Fruit fly (Drosophila melanogaster) whole organism, embryonic: ENCODE data around the gene CG14720.

ENCODE experiments used
- Aef1 ChIP-seq: fragments of 200-800 bp; sonication (Bioruptor generic); IDR thresholded peaks from 3 replicates; pipeline ENCODE4 v1.3.6; 2022; ENCODE audit warnings: missing biosample characterization, missing genetic modification characterization
- Awh ChIP-seq: fragments of 200-800 bp; sonication (Bioruptor generic); IDR thresholded peaks from 2 replicates; pipeline ENCODE4, ENCODE4 v1.3.6; 2022; ENCODE audit warnings: missing biosample characterization, missing genetic modification characterization
- Bteb2 ChIP-seq: fragments of 200-800 bp; sonication (Bioruptor generic); optimal IDR thresholded peaks from 2 replicates; lab custom pipeline; 2016; ENCODE audit warnings: missing biosample characterization, missing genetic modification characterization
- CG10267 ChIP-seq: fragments of 200-800 bp; sonication (Bioruptor generic); optimal IDR thresholded peaks from 2 replicates; lab custom pipeline; 2018; ENCODE audit warnings: missing biosample characterization, mild to moderate bottlenecking, missing genetic modification characterization, moderate library complexity
- CG10431 ChIP-seq: fragments of 200-800 bp; sonication (Bioruptor generic); optimal IDR thresholded peaks from 3 replicates; lab custom pipeline; 2018; ENCODE audit warnings: missing biosample characterization, mild to moderate bottlenecking, missing genetic modification characterization
- CG11398 ChIP-seq: fragments of 200-800 bp; sonication (Bioruptor generic); optimal IDR thresholded peaks from 2 replicates; lab custom pipeline; 2016; ENCODE audit warnings: missing biosample characterization, missing genetic modification characterization
- CG11696 ChIP-seq: fragments of 200-800 bp; sonication (Bioruptor generic); IDR thresholded peaks from 2 replicates; pipeline ENCODE4 v1.3.6; 2022; ENCODE audit warnings: missing biosample characterization, missing genetic modification characterization
- CG1529 ChIP-seq: fragments of 200-800 bp; sonication (Bioruptor generic); optimal IDR thresholded peaks from 3 replicates; lab custom pipeline; 2018; ENCODE audit warnings: missing biosample characterization, missing genetic modification characterization
- CG15479 ChIP-seq: fragments of 200-800 bp; sonication (Bioruptor generic); optimal IDR thresholded peaks from 3 replicates; lab custom pipeline; 2019; ENCODE audit warnings: missing biosample characterization, mild to moderate bottlenecking, missing genetic modification characterization, moderate library complexity
- CG17186 ChIP-seq: fragments of 200-800 bp; sonication (Bioruptor generic); optimal IDR thresholded peaks from 3 replicates; lab custom pipeline; 2017; ENCODE audit warnings: missing biosample characterization, missing genetic modification reagents, missing genetic modification characterization
- CG17802 ChIP-seq: fragments of 200-800 bp; sonication (Bioruptor generic); optimal IDR thresholded peaks from 2 replicates; lab custom pipeline; 2018; ENCODE audit warnings: missing biosample characterization, mild to moderate bottlenecking, missing genetic modification characterization, moderate library complexity
- CG2116 ChIP-seq: fragments of 200-800 bp; sonication (Bioruptor generic); optimal IDR thresholded peaks from 3 replicates; lab custom pipeline; 2018; ENCODE audit warnings: missing biosample characterization, mild to moderate bottlenecking, missing genetic modification characterization
- CG2202 ChIP-seq: fragments of 200-800 bp; sonication (Bioruptor generic); optimal IDR thresholded peaks from 2 replicates; lab custom pipeline; 2018; ENCODE audit warnings: missing biosample characterization, mild to moderate bottlenecking, missing genetic modification characterization
- CG34224 ChIP-seq: fragments of 200-800 bp; sonication (Bioruptor generic); IDR thresholded peaks from 3 replicates; pipeline ENCODE4 v1.3.6; 2022; ENCODE audit warnings: missing biosample characterization, missing genetic modification characterization; ENCODE audit not compliant: partially characterized antibody
- CG4282 ChIP-seq: fragments of 200-800 bp; sonication (Bioruptor generic); optimal IDR thresholded peaks from 2 replicates; lab custom pipeline; 2016; ENCODE audit warnings: missing biosample characterization, missing genetic modification characterization
- CG7745 ChIP-seq: fragments of 200-800 bp; sonication (Bioruptor generic); optimal IDR thresholded peaks from 2 replicates; lab custom pipeline; 2018; ENCODE audit warnings: missing biosample characterization, mild to moderate bottlenecking, missing genetic modification characterization, moderate library complexity
- CG8765 ChIP-seq: fragments of 200-800 bp; sonication (Bioruptor generic); IDR thresholded peaks from 2 replicates; pipeline ENCODE4 v1.3.6; 2022; ENCODE audit warnings: missing biosample characterization, missing genetic modification characterization
- CHES-1-like ChIP-seq: fragments of 200-800 bp; sonication (Bioruptor generic); optimal IDR thresholded peaks from 2 replicates; lab custom pipeline; 2016; ENCODE audit warnings: missing biosample characterization, missing genetic modification characterization
- D ChIP-seq, 2 experiments: fragments of 200-800 bp in 1 of 2; fragments of >200 bp in 1 of 2; sonication (Bioruptor generic) in 1 of 2; optimal IDR thresholded peaks; 2 replicates in 1 of 2; 3 replicates in 1 of 2; lab custom pipeline; 2017; ENCODE audit warnings: mild to moderate bottlenecking in 1 of 2, missing biosample characterization in 1 of 2, missing genetic modification characterization in 1 of 2, missing genetic modification reagents in 1 of 2
- Dfd ChIP-seq, 2 experiments: fragments of >200 bp; optimal IDR thresholded peaks; 2 replicates each; lab custom pipeline; 2017; ENCODE audit warnings: missing biosample characterization in 2 of 2, missing genetic modification characterization in 2 of 2
- H2.0 ChIP-seq: fragments of 200-800 bp; sonication (Bioruptor generic); IDR thresholded peaks from 2 replicates; pipeline ENCODE4 v1.3.6; 2022; ENCODE audit warnings: missing biosample characterization, missing genetic modification characterization
- Hey ChIP-seq: fragments of 200-800 bp; sonication (Bioruptor generic); optimal IDR thresholded peaks from 3 replicates; lab custom pipeline; 2018; ENCODE audit warnings: missing biosample characterization, mild to moderate bottlenecking, missing genetic modification characterization
- Hr51 ChIP-seq, 2 experiments: fragments of 200-800 bp; sonication (Bioruptor generic); optimal IDR thresholded peaks; 2 replicates in 1 of 2; 3 replicates in 1 of 2; lab custom pipeline; 2016 to 2018; ENCODE audit warnings: missing biosample characterization in 2 of 2, missing genetic modification characterization in 2 of 2, mild to moderate bottlenecking in 1 of 2, moderate library complexity in 1 of 2
- MBD-R2 ChIP-seq: fragments of 200-800 bp; sonication (Bioruptor generic); IDR thresholded peaks from 2 replicates; pipeline ENCODE4 v1.3.6; 2022; ENCODE audit warnings: missing biosample characterization, missing genetic modification characterization
- MTF-1 ChIP-seq: fragments of 200-800 bp; sonication (Bioruptor generic); optimal IDR thresholded peaks from 2 replicates; lab custom pipeline; 2018; ENCODE audit warnings: missing biosample characterization, mild to moderate bottlenecking, missing genetic modification characterization, borderline replicate concordance
- Mad ChIP-seq: fragments of 200-800 bp; sonication (Bioruptor generic); optimal IDR thresholded peaks from 2 replicates; lab custom pipeline; 2016; ENCODE audit warnings: missing biosample characterization, missing genetic modification characterization
- Myb ChIP-seq: fragments of 200-800 bp; sonication (Bioruptor generic); optimal IDR thresholded peaks from 2 replicates; lab custom pipeline; 2016; ENCODE audit warnings: missing biosample characterization, missing genetic modification characterization
- Nf-YB ChIP-seq: fragments of 200-800 bp; sonication (Bioruptor generic); optimal IDR thresholded peaks from 3 replicates; lab custom pipeline; 2019; ENCODE audit warnings: missing biosample characterization, mild to moderate bottlenecking, missing genetic modification characterization, moderate library complexity
- Opbp ChIP-seq: fragments of 200-800 bp; sonication (Bioruptor generic); IDR thresholded peaks from 3 replicates; pipeline ENCODE4 v1.3.6; 2022; ENCODE audit warnings: missing biosample characterization, missing genetic modification characterization; ENCODE audit not compliant: partially characterized antibody
- Side ChIP-seq: fragments of 200-800 bp; sonication (Bioruptor generic); optimal IDR thresholded peaks from 2 replicates; lab custom pipeline; 2016; ENCODE audit warnings: missing biosample characterization, missing genetic modification characterization
- Xbp1 ChIP-seq: fragments of 200-800 bp; sonication (Bioruptor generic); optimal IDR thresholded peaks from 3 replicates; lab custom pipeline; 2016; ENCODE audit warnings: missing biosample characterization, mild to moderate bottlenecking, missing genetic modification characterization
- Xrp1 ChIP-seq: fragments of 200-800 bp; sonication (Bioruptor generic); IDR thresholded peaks from 2 replicates; pipeline ENCODE4 v1.3.6; 2022; ENCODE audit warnings: missing biosample characterization, missing genetic modification characterization
- aop ChIP-seq: fragments of 200-800 bp; sonication (Bioruptor generic); IDR thresholded peaks from 2 replicates; pipeline ENCODE4 v1.3.6; 2022; ENCODE audit warnings: missing biosample characterization, missing genetic modification characterization
- ems ChIP-seq: fragments of 200-800 bp; sonication (Bioruptor generic); optimal IDR thresholded peaks from 3 replicates; lab custom pipeline; 2016; ENCODE audit warnings: missing biosample characterization, missing genetic modification characterization
- en ChIP-seq: fragments of 200-800 bp; sonication (Bioruptor generic); optimal IDR thresholded peaks from 2 replicates; lab custom pipeline; 2016; ENCODE audit warnings: missing biosample characterization, missing genetic modification characterization
- eve ChIP-seq, 2 experiments: fragments of >200 bp; optimal IDR thresholded peaks; 2 replicates each; lab custom pipeline; 2017; ENCODE audit warnings: missing biosample characterization in 2 of 2, missing genetic modification characterization in 2 of 2
- exex ChIP-seq: fragments of 200-800 bp; sonication (Bioruptor generic); optimal IDR thresholded peaks from 4 replicates; lab custom pipeline; 2018; ENCODE audit warnings: missing biosample characterization, mild to moderate bottlenecking, missing genetic modification characterization, moderate library complexity
- fd3F ChIP-seq: fragments of 200-800 bp; sonication (Bioruptor generic); optimal IDR thresholded peaks from 2 replicates; lab custom pipeline; 2018; ENCODE audit warnings: missing biosample characterization, mild to moderate bottlenecking, missing genetic modification characterization, moderate library complexity
- fu2 ChIP-seq: fragments of 200-800 bp; sonication (Bioruptor generic); optimal IDR thresholded peaks from 2 replicates; lab custom pipeline; 2016; ENCODE audit warnings: missing biosample characterization, missing genetic modification characterization
- hb ChIP-seq: fragments of 200-800 bp; sonication (Bioruptor generic); IDR thresholded peaks from 3 replicates; pipeline ENCODE4 v1.3.6; 2022; ENCODE audit warnings: missing biosample characterization, missing genetic modification characterization; ENCODE audit not compliant: partially characterized antibody
- kah ChIP-seq: fragments of 200-800 bp; sonication (Bioruptor generic); optimal IDR thresholded peaks from 2 replicates; lab custom pipeline; 2018; ENCODE audit warnings: missing biosample characterization, mild to moderate bottlenecking, missing genetic modification characterization
- lbe ChIP-seq: fragments of 200-800 bp; sonication (Bioruptor generic); optimal IDR thresholded peaks from 2 replicates; lab custom pipeline; 2016; ENCODE audit warnings: missing biosample characterization, mild to moderate bottlenecking, missing genetic modification characterization
- p53 ChIP-seq: fragments of 200-800 bp; sonication (Bioruptor generic); optimal IDR thresholded peaks from 2 replicates; lab custom pipeline; 2016; ENCODE audit warnings: missing biosample characterization, missing genetic modification characterization
- pfk ChIP-seq: fragments of 200-800 bp; sonication (Bioruptor generic); optimal IDR thresholded peaks from 2 replicates; lab custom pipeline; 2018; ENCODE audit warnings: missing biosample characterization, mild to moderate bottlenecking, missing genetic modification characterization, moderate library complexity
- pros ChIP-seq: fragments of 200-800 bp; sonication (Bioruptor generic); optimal IDR thresholded peaks from 3 replicates; lab custom pipeline; 2019; ENCODE audit warnings: missing biosample characterization, mild to moderate bottlenecking, missing genetic modification characterization, moderate library complexity
- ranshi ChIP-seq: fragments of 200-800 bp; sonication (Bioruptor generic); IDR thresholded peaks from 2 replicates; pipeline ENCODE4 v1.3.6; 2022; ENCODE audit warnings: missing biosample characterization, missing genetic modification characterization
- sd ChIP-seq: fragments of 200-800 bp; sonication (Bioruptor generic); optimal IDR thresholded peaks from 3 replicates; lab custom pipeline; 2018; ENCODE audit warnings: missing biosample characterization, mild to moderate bottlenecking, missing genetic modification characterization, moderate library complexity
- toy ChIP-seq: fragments of 200-800 bp; sonication (Bioruptor generic); IDR thresholded peaks from 2 replicates; pipeline ENCODE4 v1.3.6; 2022; ENCODE audit warnings: missing biosample characterization, missing genetic modification characterization
- unc-4 ChIP-seq: fragments of 200-800 bp; sonication (Bioruptor generic); IDR thresholded peaks from 2 replicates; pipeline ENCODE4 v1.3.6; 2022; ENCODE audit warnings: missing biosample characterization, missing genetic modification characterization; ENCODE audit not compliant: partially characterized antibody
- zen ChIP-seq: fragments of 200-800 bp; sonication (Bioruptor generic); optimal IDR thresholded peaks from 3 replicates; lab custom pipeline; 2018; ENCODE audit warnings: missing biosample characterization, mild to moderate bottlenecking, missing genetic modification characterization, moderate library complexity

CG14720 gene

dm6 chr3R:11678016-11678415 is 33.5 kb upstream of the CG14720 start, which contains the start of gene CG18476 (continued):
- no peak for TF ChIP-seq Opbp
- no peak for TF ChIP-seq pfk
- TF ChIP-seq H2.0: peak; percentile 94
- TF ChIP-seq MBD-R2: peak; percentile 90
- peak; percentile 72 for TF ChIP-seq kah
- no peak for TF ChIP-seq CG11398 (GFP tag; lab: Kevin White, UChicago)
- peak; percentile 59 for TF ChIP-seq MTF-1 (GFP tag; lab: Kevin White, UChicago)
- TF ChIP-seq ranshi (GFP tag; lab: Robert Waterston, UW): peak; percentile 95
- peak; percentile 79 for TF ChIP-seq lbe (GFP tag; lab: Kevin White, UChicago)
- TF ChIP-seq CG4282 (GFP tag; lab: Kevin White, UChicago): no peak
- TF ChIP-seq Mad (GFP tag; lab: Kevin White, UChicago): peak; percentile 64
- TF ChIP-seq exex (tag; lab: Kevin White, UChicago): peak; percentile 85
- TF ChIP-seq Side: peak; percentile 38
- TF ChIP-seq CG2202 (tag; lab: Kevin White, UChicago): peak; percentile 64
- TF ChIP-seq Hey (tag; lab: Kevin White, UChicago): no peak
- TF ChIP-seq unc-4 (GFP tag; lab: Robert Waterston, UW): no peak
- peak; percentile 82 for TF ChIP-seq CG11696
- TF ChIP-seq p53 (GFP tag; lab: Kevin White, UChicago): no peak
- TF ChIP-seq CG7745 (tag; lab: Kevin White, UChicago): no peak
- peak; percentile 74 for TF ChIP-seq ems (GFP tag; lab: Kevin White, UChicago)
- no peak for TF ChIP-seq CG15479
- peak; percentile 52 for TF ChIP-seq CHES-1-like (GFP tag; lab: Kevin White, UChicago)
- peak; percentile 87 for TF ChIP-seq toy
- peak; percentile 48 for TF ChIP-seq CG17186 (GFP tag; lab: Kevin White, UChicago)
- peak; percentile 94 for TF ChIP-seq zen (tag; lab: Kevin White, UChicago)
- TF ChIP-seq Myb (GFP tag; lab: Kevin White, UChicago): peak; percentile 26
- TF ChIP-seq Awh (GFP tag; lab: Robert Waterston, UW): peak; percentile 94
- no peak for TF ChIP-seq hb (GFP tag; lab: Robert Waterston, UW)
- no peak for TF ChIP-seq aop
- no peak for TF ChIP-seq Dfd (GFP tag; optimal IDR thresholded peaks at IDR 0.05; lab: Kevin White, UChicago)
- peak; percentile 92 for TF ChIP-seq Aef1
- TF ChIP-seq Xrp1: peak; percentile 96
- TF ChIP-seq eve (GFP tag; optimal IDR thresholded peaks at IDR 0.05; lab: Kevin White, UChicago): no peak
- peak; percentile 52 to 95 for TF ChIP-seq Hr51 (GFP tag; optimal IDR thresholded peaks at IDR 0.05; lab: Kevin White, UChicago)
- TF ChIP-seq D (optimal IDR thresholded peaks at IDR 0.05; lab: Kevin White, UChicago): no peak
- TF ChIP-seq D (GFP tag; optimal IDR thresholded peaks at IDR 0.05; lab: Kevin White, UChicago): peak; percentile 84
- TF ChIP-seq CG10267 (tag; lab: Kevin White, UChicago): peak; percentile 87
- peak; percentile 66 for TF ChIP-seq CG2116 (GFP tag; lab: Kevin White, UChicago)
- TF ChIP-seq pros (GFP tag; lab: Kevin White, UChicago): no peak
- peak; percentile 73 for TF ChIP-seq Nf-YB
- no peak for TF ChIP-seq sd (tag; lab: Kevin White, UChicago)
- TF ChIP-seq en (GFP tag; lab: Kevin White, UChicago): peak; percentile 13
- peak; percentile 65 for TF ChIP-seq fu2 (GFP tag; lab: Kevin White, UChicago)
- peak; percentile 75 for TF ChIP-seq CG1529 (GFP tag; lab: Kevin White, UChicago)
- peak; percentile 77 for TF ChIP-seq Bteb2
- TF ChIP-seq CG10431: no peak
- TF ChIP-seq fd3F: peak; percentile 90
- TF ChIP-seq CG8765 (GFP tag; lab: Robert Waterston, UW): peak; percentile 82
- TF ChIP-seq CG17802 (tag; lab: Kevin White, UChicago): peak; percentile 79
- TF ChIP-seq Xbp1: peak; percentile 93
- TF ChIP-seq CG34224 (GFP tag; lab: Robert Waterston, UW): no peak
